Worm (Caenorhabditis elegans) whole organism, L3 larva: Measurements from ENCODE around the gene gcy-8.

ENCODE experiments used
- ceh-9 ChIP-seq: sonication (generic microtip); optimal IDR thresholded peaks from 2 replicates; lab custom pipeline; 2018; ENCODE audit warnings: missing biosample characterization, missing genetic modification characterization
- nfya-1 ChIP-seq: sonication (generic microtip); optimal IDR thresholded peaks from 2 replicates; lab custom pipeline; 2017; ENCODE audit warnings: missing genetic modification characterization, mild to moderate bottlenecking, missing compliant biosample characterization, antibody characterized with exemption, moderate library complexity; ENCODE audit not compliant: insufficient read depth

DNA sequence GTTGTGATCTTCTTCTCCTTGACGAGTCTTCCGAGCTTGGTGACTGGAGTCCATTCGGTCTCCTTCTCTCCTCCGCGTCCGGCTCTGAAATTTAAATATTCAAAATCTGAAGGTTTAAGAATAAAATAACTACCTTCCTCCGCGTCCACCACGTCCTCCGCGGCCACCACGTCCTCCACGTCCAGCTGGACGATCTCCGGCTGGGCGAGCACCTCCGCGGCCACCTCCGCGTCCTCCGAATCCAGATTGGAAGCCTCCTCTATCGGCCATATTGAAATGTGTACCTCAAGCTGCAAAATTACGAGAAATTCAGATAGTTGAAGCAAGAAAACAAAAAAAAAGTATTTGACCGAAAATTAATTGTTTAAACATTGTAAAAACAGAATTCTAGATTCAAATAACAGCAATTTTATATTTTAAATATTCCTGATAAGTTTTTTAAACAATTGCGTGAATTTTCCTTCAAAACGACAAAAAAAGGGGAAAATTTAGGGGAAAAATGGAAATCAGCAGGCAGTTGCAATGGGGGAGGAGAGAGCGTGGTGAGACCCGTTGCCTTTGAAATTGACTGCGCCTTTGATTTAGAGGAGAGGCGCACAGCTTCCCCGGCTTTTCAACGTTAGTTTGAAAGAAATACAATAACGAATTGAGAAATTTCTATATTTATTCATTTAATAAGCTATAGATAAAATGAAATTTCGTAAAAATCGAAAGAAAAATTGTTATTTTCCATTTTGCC, 1.7 kb upstream of the gcy-8 start, which contains the start of gene rps-2:
- TF ChIP-seq ceh-9 (tag; lab: Kevin White, UChicago) (no peak), nfya-1 (tag; lab: Kevin White, UChicago) (no peak)
